Fruit fly (Drosophila melanogaster): ENCODE data around the gene hzg.

hzg gene

DNA sequence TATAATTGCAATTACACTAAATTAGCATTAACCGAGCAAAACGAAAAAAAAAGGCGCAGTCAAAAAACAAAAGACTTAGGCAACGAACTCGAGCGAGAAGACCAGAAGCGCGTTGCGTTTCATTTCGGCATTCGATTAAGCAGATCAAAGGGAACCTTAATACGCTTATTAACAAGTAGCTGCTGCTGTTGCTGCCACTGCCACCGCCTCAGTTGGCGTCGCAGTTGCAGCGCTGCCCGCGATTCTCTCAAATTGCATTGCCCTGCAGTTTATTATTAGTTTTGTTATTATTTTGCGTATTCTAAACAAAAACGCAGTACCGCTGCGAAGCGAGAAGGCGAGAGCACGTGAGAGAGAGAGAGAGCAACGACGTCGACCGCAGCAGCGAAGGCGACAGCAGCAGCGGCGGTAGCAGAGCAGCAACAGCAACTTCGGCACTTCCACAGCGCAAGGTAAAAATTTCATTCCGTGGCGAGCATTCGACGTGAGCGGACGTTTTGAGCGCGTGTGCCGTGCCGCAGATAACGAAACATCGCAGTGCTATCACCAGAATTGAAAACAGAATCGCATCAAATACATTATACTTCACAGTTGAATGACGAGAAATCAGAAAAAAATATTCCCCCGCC, 18.6 kb upstream of the hzg start, which contains the start of gene Notum (continued):
- TF ChIP-seq CG31365 (tag; optimal IDR thresholded peaks at IDR 0.05) (no peak), Meics (GFP tag; optimal IDR thresholded peaks at IDR 0.05) (no peak), pb (GFP tag; optimal IDR thresholded peaks at IDR 0.05) (no peak), grau (tag; optimal IDR thresholded peaks at IDR 0.05) (no peak), CG8478 (optimal IDR thresholded peaks at IDR 0.05) (no peak), Mes4 (GFP tag; optimal IDR thresholded peaks at IDR 0.05) (peak; percentile 11), Sox102F (GFP tag; optimal IDR thresholded peaks at IDR 0.05) (no peak), lbe (GFP tag; optimal IDR thresholded peaks at IDR 0.05) (no peak), CG18011 (GFP tag; optimal IDR thresholded peaks at IDR 0.05) (no peak), gsb-n (tag; optimal IDR thresholded peaks at IDR 0.05) (peak; percentile 18), vfl (GFP tag; optimal IDR thresholded peaks at IDR 0.05) (no peak), oc (tag; optimal IDR thresholded peaks at IDR 0.05) (peak; percentile 34), klu (GFP tag; IDR thresholded peaks at IDR 0.05) (no peak), CG9727 (GFP tag; optimal IDR thresholded peaks at IDR 0.05) (peak; percentile 2), CG9437 (GFP tag; optimal IDR thresholded peaks at IDR 0.05) (no peak), Side (GFP tag; optimal IDR thresholded peaks at IDR 0.05) (no peak), amos (GFP tag; IDR thresholded peaks at IDR 0.05; ENCODE audit: partially characterized antibody) (peak; percentile 38; the same call in 1 of the 2 replicates), CG18764 (GFP tag; optimal IDR thresholded peaks at IDR 0.05) (no peak), al (GFP tag; IDR thresholded peaks at IDR 0.05) (no peak), CG7556 (GFP tag; optimal IDR thresholded peaks at IDR 0.05) (no peak), CG12104 (GFP tag; optimal IDR thresholded peaks at IDR 0.05) (no peak), CG8281 (tag; optimal IDR thresholded peaks at IDR 0.05) (no peak), C15 (GFP tag; IDR thresholded peaks at IDR 0.05) (no peak), cad (GFP tag; optimal IDR thresholded peaks at IDR 0.05) (peak; percentile 45), CG7372 (GFP tag; IDR thresholded peaks at IDR 0.05) (no peak), Deaf1 (tag; optimal IDR thresholded peaks at IDR 0.05) (peak; percentile 48), MTF-1 (GFP tag; optimal IDR thresholded peaks at IDR 0.05; ENCODE audit: borderline replicate concordance) (peak; percentile 13), CG13287 (GFP tag; IDR thresholded peaks at IDR 0.05; ENCODE audit: partially characterized antibody) (peak; percentile 15; the same call in 1 of the 2 replicates), tio (GFP tag; optimal IDR thresholded peaks at IDR 0.05) (no peak), Dek (tag; optimal IDR thresholded peaks at IDR 0.05) (no peak), CG4617 (GFP tag; optimal IDR thresholded peaks at IDR 0.05; ENCODE audit: borderline replicate concordance) (no peak), CG7987 (GFP tag; optimal IDR thresholded peaks at IDR 0.05) (no peak), dpn (GFP tag; optimal IDR thresholded peaks at IDR 0.05) (no peak), pan (optimal IDR thresholded peaks at IDR 0.05) (peak in 1 of 2 experiments; percentile 27), pan (GFP tag; optimal IDR thresholded peaks at IDR 0.05 in 1 of 2, IDR thresholded peaks at IDR 0.05 in 1 of 2) (peak in 1 of 2 experiments; percentile 30), HmgD (GFP tag; optimal IDR thresholded peaks at IDR 0.05) (no peak), CG6175 (GFP tag; IDR thresholded peaks at IDR 0.05) (no peak), CG16779 (GFP tag; IDR thresholded peaks at IDR 0.05) (no peak), ac (GFP tag; optimal IDR thresholded peaks at IDR 0.05) (peak; percentile 3), Chrac-16 (GFP tag; optimal IDR thresholded peaks at IDR 0.05) (no peak), CG10431 (GFP tag; optimal IDR thresholded peaks at IDR 0.05) (no peak), Mrtf (GFP tag; IDR thresholded peaks at IDR 0.05) (no peak), ems (GFP tag; optimal IDR thresholded peaks at IDR 0.05) (no peak), lilli (GFP tag; optimal IDR thresholded peaks at IDR 0.05) (no peak), bsh (GFP tag; optimal IDR thresholded peaks at IDR 0.05) (no peak), CG17912 (GFP tag; optimal IDR thresholded peaks at IDR 0.05) (no peak), pita (GFP tag; optimal IDR thresholded peaks at IDR 0.05) (no peak), p53 (GFP tag; optimal IDR thresholded peaks at IDR 0.05) (no peak), CG9609 (GFP tag; optimal IDR thresholded peaks at IDR 0.05) (no peak), repo (GFP tag; optimal IDR thresholded peaks at IDR 0.05) (no peak), CG5953 (GFP tag; IDR thresholded peaks at IDR 0.05) (no peak)
